Worm (Caenorhabditis elegans): ENCODE measurements around the gene F31D5.2.

- TF ChIP-seq snpc-4 (tag; optimal IDR thresholded peaks at IDR 0.05) (no peak), mep-1 (tag; optimal IDR thresholded peaks at IDR 0.05) (no peak), pha-4 (tag; optimal IDR thresholded peaks at IDR 0.05) (no peak), elt-3 (tag; optimal IDR thresholded peaks at IDR 0.05) (no peak), unc-62 (GFP tag; optimal IDR thresholded peaks at IDR 0.05) (no peak), ztf-11 (tag; optimal IDR thresholded peaks at IDR 0.05) (no peak), tbx-8 (GFP tag; optimal IDR thresholded peaks at IDR 0.05) (no peak)
Observed at ce11 chrII:4203729-4204184, 11.7 kb upstream of the F31D5.2 start, which contains the start of gene mth-1.
